Worm (Caenorhabditis elegans): Measurements from ENCODE around the gene F19G12.3.

F19G12.3 gene

DNA sequence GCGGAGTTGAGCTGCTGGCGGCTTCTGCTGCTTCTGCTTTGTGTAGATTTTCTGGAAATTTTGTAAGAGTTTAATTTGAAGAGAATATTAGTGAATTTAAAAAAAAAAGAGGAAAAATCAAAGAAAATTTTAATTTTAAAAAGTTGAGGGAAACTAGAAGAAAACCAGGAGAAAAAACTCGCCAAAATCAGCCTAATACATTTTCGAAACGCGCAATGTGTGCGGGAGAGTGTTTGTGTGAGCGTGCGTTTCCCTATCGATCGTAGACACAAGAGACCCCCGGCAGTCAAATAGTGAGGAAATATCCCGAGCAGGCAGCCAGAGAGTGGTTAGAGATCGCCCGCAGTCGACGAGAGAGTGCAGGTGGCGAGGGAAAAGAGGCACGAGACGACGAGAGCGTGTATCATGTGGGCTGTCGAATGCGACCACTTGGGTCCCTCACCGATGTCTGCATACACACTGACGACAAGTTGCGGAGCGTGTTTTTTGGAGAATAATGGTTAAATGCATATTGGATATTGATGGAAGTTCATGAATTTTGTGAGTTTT, 22.1 kb downstream of the F19G12.3 start, which contains the start of gene zfp-3 (continued):
- TF ChIP-seq R02D3.7 (tag; optimal IDR thresholded peaks at IDR 0.05) = peak; percentile 12
- peak; percentile 60 for TF ChIP-seq Y55F3AM.14 (GFP tag; optimal IDR thresholded peaks at IDR 0.05)
- TF ChIP-seq nhr-23 (tag; optimal IDR thresholded peaks at IDR 0.05) = no peak
- TF ChIP-seq ceh-16 (tag; optimal IDR thresholded peaks at IDR 0.05) = peak; percentile 44
- TF ChIP-seq nhr-10 (tag; optimal IDR thresholded peaks at IDR 0.05) = peak; percentile 53
- peak; percentile 85 for TF ChIP-seq gmeb-1 (tag; optimal IDR thresholded peaks at IDR 0.05)
- TF ChIP-seq elt-1 (tag; optimal IDR thresholded peaks at IDR 0.05) = no peak
- TF ChIP-seq fos-1 (tag; optimal IDR thresholded peaks at IDR 0.05) = peak; percentile 97
- peak; percentile 69 for TF ChIP-seq ZK546.5 (tag; optimal IDR thresholded peaks at IDR 0.05)
- TF ChIP-seq nhr-6 (tag; optimal IDR thresholded peaks at IDR 0.05) = peak; percentile 93
- peak; percentile 94 for TF ChIP-seq egl-27 (tag; optimal IDR thresholded peaks at IDR 0.05)
- peak; percentile 94 for TF ChIP-seq crh-2 (tag; optimal IDR thresholded peaks at IDR 0.05)
- no peak for TF ChIP-seq ztf-1 (GFP tag; conservative IDR thresholded peaks at IDR 0.05)
- peak; percentile 93 for TF ChIP-seq ztf-4 (tag; optimal IDR thresholded peaks at IDR 0.05)
- TF ChIP-seq lin-39 (tag; optimal IDR thresholded peaks at IDR 0.05) = peak; percentile 36
- peak; percentile 96 for TF ChIP-seq nhr-25 (tag; optimal IDR thresholded peaks at IDR 0.05)
- TF ChIP-seq ceh-82 (tag; optimal IDR thresholded peaks at IDR 0.05) = no peak
- TF ChIP-seq unc-55 (GFP tag; optimal IDR thresholded peaks at IDR 0.05) = peak; percentile 97

DNA sequence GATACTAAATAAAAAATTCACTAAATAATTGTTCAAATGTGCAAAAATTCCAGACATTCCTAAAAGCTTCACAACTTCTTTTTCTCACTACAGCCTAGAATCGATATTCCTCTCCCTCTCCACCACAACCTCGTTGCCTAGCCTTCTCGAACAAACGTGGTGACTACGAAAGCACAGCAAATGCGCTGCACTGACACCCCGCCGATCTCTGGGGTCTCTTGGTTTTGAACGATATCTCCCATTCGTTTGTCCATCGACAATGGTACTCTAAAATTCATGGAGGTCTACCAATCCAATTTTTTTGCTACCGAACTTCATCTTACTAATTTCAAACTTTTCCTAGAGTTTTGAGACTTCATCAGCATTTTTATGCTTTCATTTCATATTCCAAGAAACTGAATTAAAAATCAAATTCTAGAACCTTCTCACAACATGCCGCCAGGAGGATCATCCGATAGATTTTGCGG, 25.8 kb downstream of the F19G12.3 start, which contains the start of gene W05H7.1:
W05H7.1 (plus strand) TSS at position 417 of the 467 bp plus-strand sequence.
- TF ChIP-seq unc-55 (GFP tag; optimal IDR thresholded peaks at IDR 0.05) (peak; percentile 72), peb-1 (tag; optimal IDR thresholded peaks at IDR 0.05) (no peak), C34F6.9 (tag; optimal IDR thresholded peaks at IDR 0.05) (peak; percentile 60), lin-11 (tag; optimal IDR thresholded peaks at IDR 0.05) (peak; percentile 41), mbf-1 (tag; optimal IDR thresholded peaks at IDR 0.05) (no peak), fos-1 (tag; optimal IDR thresholded peaks at IDR 0.05) (peak; percentile 18), sma-3 (GFP tag; optimal IDR thresholded peaks at IDR 0.05) (peak; percentile 3), nhr-12 (tag; optimal IDR thresholded peaks at IDR 0.05) (no peak), F13H6.1 (tag; optimal IDR thresholded peaks at IDR 0.05) (peak; percentile 37), lsy-2 (tag; optimal IDR thresholded peaks at IDR 0.05) (peak in 1 of 2 experiments; percentile 51), lin-13 (GFP tag; optimal IDR thresholded peaks at IDR 0.05) (peak; percentile 14), sma-9 (GFP tag; optimal IDR thresholded peaks at IDR 0.05) (peak; percentile 28), sma-9 (tag; optimal IDR thresholded peaks at IDR 0.05) (no peak), crh-2 (tag; optimal IDR thresholded peaks at IDR 0.05) (peak; percentile 51), ama-1 (optimal IDR thresholded peaks at IDR 0.05) (no peak), mdl-1 (tag; optimal IDR thresholded peaks at IDR 0.05) (peak in 1 of 2 experiments; percentile 22), elt-1 (tag; optimal IDR thresholded peaks at IDR 0.05) (no peak), skn-1 (tag; optimal IDR thresholded peaks at IDR 0.05) (no peak), unc-39 (tag; optimal IDR thresholded peaks at IDR 0.05) (no peak), ceh-82 (tag; optimal IDR thresholded peaks at IDR 0.05) (no peak), nhr-25 (tag; optimal IDR thresholded peaks at IDR 0.05) (peak; percentile 38), nhr-6 (tag; optimal IDR thresholded peaks at IDR 0.05) (no peak), nhr-129 (tag; optimal IDR thresholded peaks at IDR 0.05) (peak; percentile 70)

ce11 chrX:1451240-1451639, 26.6 kb downstream of the F19G12.3 start:
- TF ChIP-seq sma-3 (GFP tag; optimal IDR thresholded peaks at IDR 0.05) = no peak
- no peak for TF ChIP-seq aly-2 (tag; optimal IDR thresholded peaks at IDR 0.05)
- TF ChIP-seq ZK546.5 (tag; optimal IDR thresholded peaks at IDR 0.05) = no peak
- TF ChIP-seq R02D3.7 (tag; optimal IDR thresholded peaks at IDR 0.05) = no peak
- no peak for TF ChIP-seq nhr-237 (tag; optimal IDR thresholded peaks at IDR 0.05)
- TF ChIP-seq nhr-77 (tag; optimal IDR thresholded peaks at IDR 0.05) = no peak
- no peak for TF ChIP-seq lin-13 (GFP tag; optimal IDR thresholded peaks at IDR 0.05)
- no peak for TF ChIP-seq skn-1 (tag; optimal IDR thresholded peaks at IDR 0.05)
- no peak for TF ChIP-seq F13H6.1 (tag; optimal IDR thresholded peaks at IDR 0.05)
- TF ChIP-seq nhr-21 (tag; optimal IDR thresholded peaks at IDR 0.05) = no peak
- TF ChIP-seq nhr-25 (tag; optimal IDR thresholded peaks at IDR 0.05) = no peak
- no peak for TF ChIP-seq lsy-2 (tag; optimal IDR thresholded peaks at IDR 0.05)
- TF ChIP-seq nhr-23 (tag; optimal IDR thresholded peaks at IDR 0.05) = no peak
- no peak for TF ChIP-seq peb-1 (tag; optimal IDR thresholded peaks at IDR 0.05)
- no peak for TF ChIP-seq mab-5 (tag; optimal IDR thresholded peaks at IDR 0.05)
- TF ChIP-seq nhr-10 (tag; optimal IDR thresholded peaks at IDR 0.05) = no peak
- TF ChIP-seq lin-11 (tag; optimal IDR thresholded peaks at IDR 0.05) = no peak

Data from whole organism, L2 larva.